ENCODE assay signal across 5 fruit fly cellular contexts in the genomic region with DNA sequence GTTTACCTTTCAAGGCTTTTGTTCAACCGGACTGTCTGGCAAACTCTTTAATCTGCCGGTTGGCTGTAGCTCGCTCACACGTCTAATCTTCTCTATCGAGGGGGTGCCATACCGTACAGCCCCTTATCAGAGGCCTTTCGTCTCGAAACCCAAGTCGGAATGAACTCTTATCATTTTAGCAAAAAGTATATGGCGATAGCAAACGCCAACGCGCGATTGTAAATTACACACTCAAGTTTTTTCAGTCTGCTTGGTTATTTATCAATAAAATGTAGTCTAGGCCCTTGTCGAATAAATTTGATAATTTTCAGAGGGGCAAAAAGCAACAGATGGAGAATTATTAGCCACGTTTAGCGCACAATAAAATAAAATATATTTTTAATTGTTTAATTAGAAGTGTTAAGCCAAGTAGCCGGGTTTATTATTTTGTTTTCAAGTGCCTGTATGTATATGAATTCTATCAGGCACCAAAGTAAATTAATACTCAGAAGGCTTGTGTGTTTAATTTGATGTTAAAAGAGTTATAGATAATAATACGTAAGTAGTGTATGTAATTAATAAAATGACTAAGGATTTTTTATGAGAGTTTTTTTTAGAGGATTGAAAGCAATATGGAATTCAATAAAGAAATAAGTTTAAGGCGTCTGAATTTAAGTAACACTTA.
TF ChIP-seq lines count a peak whose summit lies in the region.

No protein-coding gene starts in this region.

- TF ChIP-seq CTCF in whole organism, embryonic (GFP tag; optimal IDR thresholded peaks at IDR 0.05; lab: Kevin White, UChicago) = no peak

TF ChIP-seq in whole organism, adult, 20 proteins besides CTCF, POLR2A, EP300 and RAD21:
- peak in 1 of 2 experiments; percentile 16 for TF ChIP-seq cnc (optimal IDR thresholded peaks at IDR 0.05; lab: Kevin White, UChicago)
- no peak for TF ChIP-seq CG7101 (tag; optimal IDR thresholded peaks at IDR 0.05; lab: Kevin White, UChicago)
- peak; percentile 18 for TF ChIP-seq CG12768 (GFP tag; optimal IDR thresholded peaks at IDR 0.05; lab: Kevin White, UChicago)
- TF ChIP-seq Mnt (GFP tag; optimal IDR thresholded peaks at IDR 0.05; lab: Kevin White, UChicago) = peak; percentile 34
- TF ChIP-seq CG7045 (GFP tag; optimal IDR thresholded peaks at IDR 0.05; lab: Kevin White, UChicago) = no peak
- TF ChIP-seq Hr96 (GFP tag; optimal IDR thresholded peaks at IDR 0.05; lab: Kevin White, UChicago) = no peak
- peak; percentile 24 for TF ChIP-seq CG33017 (tag; optimal IDR thresholded peaks at IDR 0.05; lab: Kevin White, UChicago)
- TF ChIP-seq CG1620 (GFP tag; optimal IDR thresholded peaks at IDR 0.05; lab: Kevin White, UChicago) = no peak
- TF ChIP-seq cic (GFP tag; optimal IDR thresholded peaks at IDR 0.05; lab: Kevin White, UChicago) = peak; percentile 90

TF ChIP-seq in whole organism, embryonic, 481 proteins besides CTCF, POLR2A, EP300 and RAD21 (continues in another document):
- TF ChIP-seq Atf6 (GFP tag; IDR thresholded peaks at IDR 0.05; lab: Robert Waterston, UW) (0 out of 2 replicates have a peak, but pooled peaks have one; percentile 31), zen (tag; optimal IDR thresholded peaks at IDR 0.05; lab: Kevin White, UChicago) (no peak), CG11723 (GFP tag; optimal IDR thresholded peaks at IDR 0.05; lab: Kevin White, UChicago) (no peak), CG30020 (tag; optimal IDR thresholded peaks at IDR 0.05; lab: Kevin White, UChicago) (no peak), tna (GFP tag; IDR thresholded peaks at IDR 0.05; lab: Robert Waterston, UW; ENCODE audit: partially characterized antibody) (no peak), CG7963 (GFP tag; IDR thresholded peaks at IDR 0.05; lab: Robert Waterston, UW; ENCODE audit: partially characterized antibody) (no peak), CG7556 (GFP tag; optimal IDR thresholded peaks at IDR 0.05; lab: Kevin White, UChicago) (no peak), CG1832 (GFP tag; optimal IDR thresholded peaks at IDR 0.05; lab: Kevin White, UChicago) (no peak), Sry-β (GFP tag; optimal IDR thresholded peaks at IDR 0.05; lab: Kevin White, UChicago) (no peak), CG12942 (GFP tag; optimal IDR thresholded peaks at IDR 0.05; lab: Kevin White, UChicago) (no peak), CG12769 (tag; optimal IDR thresholded peaks at IDR 0.05; lab: Kevin White, UChicago) (no peak), CG16815 (GFP tag; optimal IDR thresholded peaks at IDR 0.05; lab: Kevin White, UChicago) (no peak), lilli (GFP tag; optimal IDR thresholded peaks at IDR 0.05; lab: Kevin White, UChicago) (no peak), grau (tag; optimal IDR thresholded peaks at IDR 0.05; lab: Kevin White, UChicago) (no peak), Med (GFP tag; lab: Kevin White, UChicago) (peak; percentile 28), CG15073 (GFP tag; optimal IDR thresholded peaks at IDR 0.05; lab: Kevin White, UChicago) (no peak), Dek (tag; optimal IDR thresholded peaks at IDR 0.05; lab: Kevin White, UChicago) (no peak), GATAe (GFP tag; conservative IDR thresholded peaks at IDR 0.05; lab: Robert Waterston, UW) (peak; percentile 87), grn (GFP tag; optimal IDR thresholded peaks at IDR 0.05; lab: Kevin White, UChicago) (peak; percentile 73)

TF ChIP-seq in whole organism, prepupa, 60 proteins besides CTCF, POLR2A, EP300 and RAD21:
- TF ChIP-seq dsx (GFP tag; optimal IDR thresholded peaks at IDR 0.05; lab: Kevin White, UChicago; ENCODE audit: poor library complexity, severe bottlenecking) (no peak), Ets96B (tag; optimal IDR thresholded peaks at IDR 0.05; lab: Kevin White, UChicago) (no peak), achi (GFP tag; optimal IDR thresholded peaks at IDR 0.05; lab: Kevin White, UChicago) (no peak), fkh (GFP tag; optimal IDR thresholded peaks at IDR 0.05; lab: Kevin White, UChicago) (peak; percentile 34), lz (GFP tag; optimal IDR thresholded peaks at IDR 0.05; lab: Kevin White, UChicago) (no peak), salr (GFP tag; optimal IDR thresholded peaks at IDR 0.05; lab: Kevin White, UChicago) (no peak), Eip93F (GFP tag; optimal IDR thresholded peaks at IDR 0.05; lab: Kevin White, UChicago) (peak; percentile 75), vri (GFP tag; optimal IDR thresholded peaks at IDR 0.05; lab: Kevin White, UChicago) (peak; percentile 72), Eip78C (GFP tag; lab: Kevin White, UChicago) (peak; percentile 1), CG31627 (GFP tag; optimal IDR thresholded peaks at IDR 0.05; lab: Kevin White, UChicago) (no peak), svp (GFP tag; lab: Kevin White, UChicago) (peak; percentile 83)

TF ChIP-seq in whole organism, pupa, 21 proteins besides CTCF, POLR2A, EP300 and RAD21:
- TF ChIP-seq EcR (GFP tag; optimal IDR thresholded peaks at IDR 0.05; lab: Kevin White, UChicago) (peak; percentile 61), Ets98B (GFP tag; IDR thresholded peaks at IDR 0.05; lab: Robert Waterston, UW) (no peak; the same call in 1 of the 2 replicates)
TF ChIP-seq in whole organism, pupa: peak in this region for 1.

TF ChIP-seq in whole organism, wandering third instar larva, 38 proteins besides CTCF, POLR2A, EP300 and RAD21:
- TF ChIP-seq br (GFP tag; optimal IDR thresholded peaks at IDR 0.05; lab: Kevin White, UChicago) = peak; percentile 55
- no peak for TF ChIP-seq foxo (GFP tag; optimal IDR thresholded peaks at IDR 0.05; lab: Kevin White, UChicago)
- no peak for TF ChIP-seq N (GFP tag; optimal IDR thresholded peaks at IDR 0.05; lab: Kevin White, UChicago)
- no peak for TF ChIP-seq psq (GFP tag; optimal IDR thresholded peaks at IDR 0.05; lab: Kevin White, UChicago)
- no peak for TF ChIP-seq Rel (GFP tag; optimal IDR thresholded peaks at IDR 0.05; lab: Kevin White, UChicago)
- TF ChIP-seq Rel (tag; optimal IDR thresholded peaks at IDR 0.05; lab: Kevin White, UChicago) = peak; percentile 42
- peak; percentile 80 for TF ChIP-seq CrebA (GFP tag; optimal IDR thresholded peaks at IDR 0.05; lab: Kevin White, UChicago; ENCODE audit: borderline replicate concordance)
- TF ChIP-seq Vsx2 (GFP tag; optimal IDR thresholded peaks at IDR 0.05; lab: Kevin White, UChicago; ENCODE audit: partially characterized antibody) = peak; percentile 31
- peak; percentile 7 for TF ChIP-seq sage (GFP tag; optimal IDR thresholded peaks at IDR 0.05; lab: Kevin White, UChicago)
- TF ChIP-seq h (GFP tag; optimal IDR thresholded peaks at IDR 0.05; lab: Kevin White, UChicago) = peak; percentile 12
- peak; percentile 42 for TF ChIP-seq brk (GFP tag; optimal IDR thresholded peaks at IDR 0.05; lab: Kevin White, UChicago)
